Fruit fly (Drosophila melanogaster): ENCODE results near the gene cpo.

The cpo gene

dm6 chr3R:17944296-17944695 is 24.7 kb downstream of the cpo start:
- no peak for TF ChIP-seq CkIIα-i1 (GFP tag; IDR thresholded peaks at IDR 0.05)
- no peak for TF ChIP-seq Mad (GFP tag; optimal IDR thresholded peaks at IDR 0.05)
- no peak for TF ChIP-seq CG18262 (tag; optimal IDR thresholded peaks at IDR 0.05)
- TF ChIP-seq Adf1 (GFP tag; IDR thresholded peaks at IDR 0.05): no peak
- 0 out of 3 replicates have a peak, but pooled peaks have one; percentile 4 for TF ChIP-seq CG2199 (GFP tag; IDR thresholded peaks at IDR 0.05)
- no peak for TF ChIP-seq CG1602 (GFP tag; optimal IDR thresholded peaks at IDR 0.05)
- no peak for TF ChIP-seq insv (GFP tag; optimal IDR thresholded peaks at IDR 0.05)
- peak in 1 of 2 experiments; percentile 51 for TF ChIP-seq eve (GFP tag; optimal IDR thresholded peaks at IDR 0.05)
- TF ChIP-seq Jarid2 (GFP tag; optimal IDR thresholded peaks at IDR 0.05): peak; percentile 15
- TF ChIP-seq BtbVII (GFP tag; optimal IDR thresholded peaks at IDR 0.05): no peak
- no peak for TF ChIP-seq Six4 (GFP tag; optimal IDR thresholded peaks at IDR 0.05)
- TF ChIP-seq Dbx (GFP tag; IDR thresholded peaks at IDR 0.05): no peak
- no peak for TF ChIP-seq pzg (GFP tag; optimal IDR thresholded peaks at IDR 0.05)
- no peak for TF ChIP-seq Optix (GFP tag; IDR thresholded peaks at IDR 0.05)
- TF ChIP-seq Hsf (GFP tag; optimal IDR thresholded peaks at IDR 0.05): no peak
- no peak for TF ChIP-seq Ets97D (GFP tag; optimal IDR thresholded peaks at IDR 0.05)

- no peak for TF ChIP-seq Sox102F (GFP tag; optimal IDR thresholded peaks at IDR 0.05)
- TF ChIP-seq NfI (GFP tag; optimal IDR thresholded peaks at IDR 0.05): no peak
- peak; percentile 38 for TF ChIP-seq kni (GFP tag; optimal IDR thresholded peaks at IDR 0.05)
- TF ChIP-seq tgo (GFP tag; IDR thresholded peaks at IDR 0.05): no peak
- no peak for TF ChIP-seq CG4404 (GFP tag; IDR thresholded peaks at IDR 0.05)
- no peak for TF ChIP-seq CG15479 (GFP tag; optimal IDR thresholded peaks at IDR 0.05)
- TF ChIP-seq Med (GFP tag): no peak
- TF ChIP-seq BEAF-32 (GFP tag; optimal IDR thresholded peaks at IDR 0.05): no peak
- TF ChIP-seq Vsx1 (GFP tag; optimal IDR thresholded peaks at IDR 0.05): peak; percentile 13
- no peak for TF ChIP-seq fd102C (GFP tag; optimal IDR thresholded peaks at IDR 0.05)
- TF ChIP-seq CG18262 (tag; optimal IDR thresholded peaks at IDR 0.05): no peak
- TF ChIP-seq dan (GFP tag; IDR thresholded peaks at IDR 0.05): no peak
- peak; percentile 36 for TF ChIP-seq Hmr (GFP tag; optimal IDR thresholded peaks at IDR 0.05)
- TF ChIP-seq lab (GFP tag; optimal IDR thresholded peaks at IDR 0.05): peak; percentile 1
- no peak for TF ChIP-seq CG17568 (GFP tag; optimal IDR thresholded peaks at IDR 0.05)
- no peak for TF ChIP-seq ham (GFP tag; IDR thresholded peaks at IDR 0.05)
- no peak for TF ChIP-seq Rfx (GFP tag; IDR thresholded peaks at IDR 0.05)
- TF ChIP-seq schlank (tag; optimal IDR thresholded peaks at IDR 0.05): peak; percentile 16
- peak; percentile 28 for TF ChIP-seq CG10543 (GFP tag; optimal IDR thresholded peaks at IDR 0.05)
- peak; percentile 35; the same call in 1 of the 2 replicates for TF ChIP-seq NFAT (GFP tag; IDR thresholded peaks at IDR 0.05)
- no peak for TF ChIP-seq CG8290 (GFP tag; optimal IDR thresholded peaks at IDR 0.05)
- TF ChIP-seq CG8290 (tag; optimal IDR thresholded peaks at IDR 0.05): peak in 1 of 2 experiments; percentile 52
- TF ChIP-seq HLHmδ (GFP tag; optimal IDR thresholded peaks at IDR 0.05): peak; percentile 44
- peak; percentile 53; the same call in 1 of the 2 replicates for TF ChIP-seq Awh (GFP tag; IDR thresholded peaks at IDR 0.05)
- peak; percentile 8; the same call in 1 of the 2 replicates for TF ChIP-seq chm (GFP tag; IDR thresholded peaks at IDR 0.05)
- no peak for TF ChIP-seq CG4707 (GFP tag; optimal IDR thresholded peaks at IDR 0.05)
- TF ChIP-seq Nf-YC (tag; optimal IDR thresholded peaks at IDR 0.05): no peak
- TF ChIP-seq CG11247 (GFP tag; IDR thresholded peaks at IDR 0.05): no peak
Observed at dm6 chr3R:17945753-17946152, 26.1 kb downstream of the cpo start.

Measured in whole organism, embryonic.